Fruit fly (Drosophila melanogaster) whole organism, adult: Measurements from ENCODE around the gene CG13920.

Experiments used
- CG14711 ChIP-seq: fragments of 200-800 bp; sonication (Bioruptor generic); optimal IDR thresholded peaks from 2 replicates; lab custom pipeline; 2018; ENCODE audit warnings: missing biosample characterization, mild to moderate bottlenecking, missing genetic modification characterization, moderate library complexity
- kay ChIP-seq: fragments of 200-800 bp; sonication (Bioruptor generic); peaks from one replicate; lab custom pipeline; 2016; ENCODE audit warnings: missing biosample characterization, missing genetic modification characterization, borderline replicate concordance

DNA sequence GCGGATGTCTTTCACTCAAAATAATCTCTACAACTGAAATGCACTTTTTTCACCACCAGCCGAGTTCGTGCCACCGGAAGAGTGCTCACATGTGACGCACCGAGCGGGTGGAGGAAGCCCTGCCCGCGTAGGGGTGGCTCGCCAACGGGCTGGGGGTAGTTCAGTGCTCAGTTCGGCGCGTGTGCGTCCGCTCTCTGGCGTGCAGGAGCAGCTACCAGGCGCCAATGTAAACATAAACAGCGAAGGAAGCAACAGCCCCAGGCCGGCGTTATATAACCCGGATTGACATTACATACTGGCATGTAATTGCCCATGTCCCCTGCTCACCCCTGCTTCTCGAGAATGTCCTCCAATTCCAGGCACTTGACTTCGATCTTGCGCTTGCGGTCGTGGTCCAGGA, 15.5 kb downstream of the CG13920 start:
- TF ChIP-seq CG14711 (tag; lab: Kevin White, UChicago) (no peak), kay (no peak)
